Fruit fly (Drosophila melanogaster): ENCODE results near the gene CG14691.

- TF ChIP-seq pan (optimal IDR thresholded peaks at IDR 0.05) (no peak), psq (optimal IDR thresholded peaks at IDR 0.05) (no peak)
These were observed 32.8 kb upstream of the CG14691 start, which contains the start of the genes Art1 and Mcm5 for dm6 chr3R:10788186-10788585.

Data from whole organism.